Fruit fly (Drosophila melanogaster) S2 (cell line): ENCODE results near the gene eIF1.

ENCODE experiments used
- CG8478 ChIP-seq: fragments of >200 bp; optimal IDR thresholded peaks from 2 replicates; lab custom pipeline; 2018
- CTCF ChIP-seq, 2 experiments: fragments of >200 bp; optimal IDR thresholded peaks; 2 replicates each; lab custom pipeline; 2018

eIF1 gene

dm6 chr3L:3240597-3241367 is 17.6 kb downstream of the eIF1 start:
- TF ChIP-seq CTCF (optimal IDR thresholded peaks at IDR 0.05; lab: Kevin White, UChicago) (no peak), CG8478 (lab: Kevin White, UChicago) (no peak)

dm6 chr3L:3241368-3241640 is 18.2 kb downstream of the eIF1 start:
- TF ChIP-seq CG8478 (lab: Kevin White, UChicago) (no peak), CTCF (optimal IDR thresholded peaks at IDR 0.05; lab: Kevin White, UChicago) (no peak)

DNA sequence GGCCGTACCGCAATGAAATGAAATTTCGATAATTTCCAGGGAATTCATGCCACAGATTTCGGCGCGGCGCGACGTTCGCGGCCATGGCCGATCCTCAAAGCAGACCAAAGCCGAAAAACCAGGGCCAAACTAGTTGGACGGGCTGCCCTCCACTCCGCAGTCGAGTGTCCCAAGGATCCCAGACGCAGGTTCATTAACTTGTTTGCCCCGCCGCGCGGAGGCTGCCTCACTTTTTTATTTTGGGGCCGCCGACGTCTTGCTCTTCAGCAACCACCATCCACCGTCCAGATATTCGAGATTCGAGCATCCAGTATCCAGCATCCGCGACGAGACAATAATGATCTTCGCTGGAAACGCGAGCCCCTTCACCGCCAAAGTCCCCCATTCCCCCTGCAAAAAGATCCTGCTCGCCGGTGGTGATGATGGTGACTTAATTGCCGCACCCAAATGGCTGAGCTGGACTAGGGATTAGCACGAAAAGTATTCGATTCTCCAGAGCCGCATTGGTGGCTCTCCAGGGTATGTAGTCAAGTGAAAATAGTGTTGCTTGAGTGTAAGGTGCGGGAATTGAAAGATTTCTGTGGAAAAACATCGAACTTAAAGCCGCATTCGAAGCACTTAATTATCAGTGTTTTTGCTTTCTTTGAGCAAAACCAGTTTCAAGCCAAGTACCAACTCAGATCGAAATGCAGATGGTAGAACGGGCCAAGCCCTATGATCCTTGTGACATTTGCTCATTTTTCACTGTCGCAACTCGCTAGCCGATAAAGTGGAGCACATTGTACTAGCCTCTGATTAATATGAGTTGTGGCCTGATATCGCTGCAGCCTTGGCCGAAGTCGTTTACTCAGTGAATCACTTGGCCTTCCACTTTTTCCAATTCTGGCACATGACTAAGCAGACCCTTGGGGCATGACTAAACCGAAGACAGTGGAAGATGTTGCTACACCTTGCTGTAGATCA is 19.3 kb downstream of the eIF1 start:
- TF ChIP-seq CG8478 (lab: Kevin White, UChicago) (no peak), CTCF (optimal IDR thresholded peaks at IDR 0.05; lab: Kevin White, UChicago) (no peak)

DNA sequence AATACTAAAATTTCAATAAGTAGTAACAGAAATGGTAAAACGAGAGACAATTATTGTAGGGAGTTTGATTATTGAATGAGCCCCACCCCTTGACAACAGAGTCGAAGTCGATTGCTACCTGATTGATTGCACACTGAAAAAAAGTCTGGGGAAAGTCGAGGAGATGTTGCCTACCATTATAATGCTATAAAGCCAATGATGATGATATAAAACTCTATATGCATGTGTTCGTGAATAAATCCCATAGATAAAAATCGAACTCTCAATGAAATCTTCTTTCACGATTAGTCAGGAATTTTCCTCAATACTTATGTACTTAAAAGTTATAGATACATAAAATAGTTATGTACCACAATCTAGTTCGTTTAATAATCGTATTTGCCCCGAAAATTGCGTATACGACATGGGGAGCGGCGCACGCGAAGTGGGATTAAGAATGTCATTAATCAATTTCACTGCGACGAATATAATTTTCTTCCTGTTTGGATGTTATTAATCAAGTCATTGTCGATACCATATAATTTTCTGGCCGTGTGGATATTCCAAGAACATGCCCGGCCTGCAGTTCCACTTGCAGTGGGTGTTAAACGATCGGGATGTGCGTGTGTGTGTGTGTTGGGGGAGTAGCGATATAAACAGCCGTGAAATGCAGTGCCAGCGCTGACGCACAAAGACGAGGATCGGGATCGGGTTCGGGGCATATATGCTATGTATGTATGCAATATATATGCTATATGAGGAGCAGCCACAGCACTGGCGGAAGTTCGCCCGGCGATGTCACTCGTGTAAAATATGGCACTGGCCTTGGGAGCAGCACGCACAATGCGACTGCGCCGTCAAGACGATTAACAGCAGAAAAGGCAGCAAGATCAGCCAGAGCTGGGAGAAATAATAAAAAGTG is 21.4 kb downstream of the eIF1 start, which contains the start of gene CG12078:
Gene CG12078, minus strand, starts transcription at position 51 of the 901 bp plus-strand sequence.
- no peak for TF ChIP-seq CG8478 (lab: Kevin White, UChicago)

DNA sequence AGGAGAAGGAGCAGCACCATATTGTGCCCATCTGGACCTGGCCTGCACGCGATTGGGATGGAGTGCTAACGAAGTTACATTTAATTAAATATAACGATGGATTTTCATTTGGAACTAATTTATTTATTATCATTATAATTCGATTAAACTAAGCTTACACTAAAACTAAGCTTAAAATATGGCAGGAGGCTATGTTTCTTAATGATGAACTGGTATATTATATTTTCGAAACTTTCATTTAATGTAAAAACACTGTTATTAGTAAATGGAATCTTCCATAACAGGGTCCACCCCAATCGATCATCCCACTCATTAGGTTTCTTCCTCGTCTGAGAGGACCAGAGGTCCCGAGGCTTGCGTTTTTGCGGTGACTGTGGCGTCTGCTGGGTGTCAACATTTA is 22.0 kb downstream of the eIF1 start:
- TF ChIP-seq CG8478 (lab: Kevin White, UChicago) (no peak), CTCF (optimal IDR thresholded peaks at IDR 0.05; lab: Kevin White, UChicago) (no peak)

- no peak for TF ChIP-seq CTCF (optimal IDR thresholded peaks at IDR 0.05; lab: Kevin White, UChicago)
- TF ChIP-seq CG8478 (lab: Kevin White, UChicago): no peak
Measured at dm6 chr3L:3246378-3247129, 23.4 kb downstream of the eIF1 start.

DNA sequence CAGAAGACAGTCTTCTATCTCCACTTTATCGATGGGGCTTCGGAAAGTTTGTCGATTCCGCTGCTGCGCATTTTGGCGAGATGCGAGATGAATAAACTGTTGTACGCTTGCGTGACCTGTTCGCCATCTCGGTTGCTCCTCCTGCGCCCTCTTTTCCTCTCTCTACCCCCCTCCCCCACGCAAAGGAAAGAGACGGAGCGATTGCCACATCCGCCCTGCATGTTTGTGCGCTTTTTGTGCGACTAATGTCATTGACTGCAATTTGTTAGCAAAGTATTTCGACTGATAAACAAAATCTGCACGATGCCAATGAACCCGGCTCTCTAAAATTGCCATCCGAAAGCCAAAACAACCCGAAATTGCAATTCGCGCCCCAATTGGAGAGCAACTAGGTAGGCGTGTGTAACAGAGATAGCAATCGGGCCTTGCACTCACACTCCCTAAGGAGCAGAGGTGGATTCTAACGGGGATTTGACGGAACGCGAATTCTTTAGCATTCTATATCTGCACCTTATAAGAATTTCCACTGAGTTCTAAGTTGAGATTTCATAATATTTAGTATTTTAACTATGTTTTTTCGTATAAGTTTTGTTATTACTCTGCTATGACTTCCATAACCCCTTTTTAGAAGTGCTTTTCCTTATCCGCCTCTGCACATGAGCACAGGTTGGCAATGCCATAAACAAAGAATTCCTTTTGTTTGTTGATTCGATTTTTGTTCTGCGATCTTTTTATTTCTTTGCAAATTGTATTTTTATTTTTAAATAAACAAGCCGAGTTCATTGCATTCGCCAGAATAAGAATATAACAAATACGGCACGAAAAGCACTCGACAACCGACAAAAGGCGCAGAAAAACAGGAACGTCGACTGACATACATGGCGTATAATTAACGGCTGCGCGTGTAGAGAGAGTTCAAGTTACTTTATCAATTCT is 24.3 kb downstream of the eIF1 start, which contains the start of gene CG43389:
Gene CG43389, plus strand, starts transcription at position 886 of the 936 bp plus-strand sequence.
- TF ChIP-seq CTCF (optimal IDR thresholded peaks at IDR 0.05; lab: Kevin White, UChicago) (no peak), CG8478 (lab: Kevin White, UChicago) (no peak)

- TF ChIP-seq CTCF (optimal IDR thresholded peaks at IDR 0.05; lab: Kevin White, UChicago) (no peak), CG8478 (lab: Kevin White, UChicago) (no peak)
Measured at dm6 chr3L:3248714-3249663, 25.8 kb downstream of the eIF1 start.

DNA sequence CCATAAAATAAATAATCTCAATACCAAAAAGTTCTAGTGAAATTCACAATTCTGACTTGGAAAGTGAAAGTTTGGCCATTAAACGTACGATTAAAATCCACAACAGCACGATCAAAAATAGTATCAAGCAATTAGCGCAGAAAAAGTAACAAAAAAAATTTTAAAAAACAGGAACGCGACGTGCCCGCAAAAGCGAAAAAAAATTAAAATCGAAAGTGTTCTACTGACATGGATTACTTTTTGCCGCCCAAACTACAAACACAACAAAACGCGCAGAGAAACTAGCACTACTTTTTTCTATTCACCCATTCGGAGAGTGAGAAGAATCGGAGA is 26.5 kb downstream of the eIF1 start:
- TF ChIP-seq CG8478 (lab: Kevin White, UChicago): no peak
- no peak for TF ChIP-seq CTCF (optimal IDR thresholded peaks at IDR 0.05; lab: Kevin White, UChicago)

DNA sequence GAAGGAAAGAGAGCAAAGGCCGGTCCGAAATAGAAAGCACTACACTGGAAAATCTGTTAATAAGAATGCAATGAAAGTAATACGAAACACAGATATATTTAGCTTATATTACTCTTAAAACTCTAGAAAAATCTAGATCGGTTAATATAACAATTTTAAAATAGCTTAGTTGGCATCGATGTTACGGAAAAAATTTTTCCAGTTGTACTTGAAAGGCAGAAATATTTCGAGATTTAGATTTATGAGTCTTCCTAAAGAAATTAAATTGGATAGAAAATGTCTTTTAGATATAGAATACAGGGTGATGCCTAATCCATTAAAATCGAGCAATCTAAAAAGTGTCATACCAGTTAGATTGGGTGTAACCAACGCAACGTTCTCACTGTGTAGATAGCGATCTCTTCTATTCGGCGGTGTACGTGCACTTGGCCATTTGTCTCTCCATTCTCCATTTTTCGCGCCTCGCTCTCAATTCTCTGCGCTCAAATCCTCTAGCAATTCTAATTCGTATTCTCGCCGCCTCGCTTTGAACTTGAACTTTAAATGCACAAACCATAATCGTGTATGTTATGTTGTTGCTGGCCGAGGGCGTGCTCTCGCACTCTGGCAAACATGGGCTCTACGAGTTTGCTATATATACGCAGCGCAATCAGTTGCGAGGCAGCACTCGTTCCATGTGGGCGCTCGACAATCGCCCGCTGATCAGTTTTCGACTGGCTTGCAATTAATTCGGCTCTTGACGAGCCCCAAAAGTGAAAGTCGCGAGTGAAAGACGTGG is 27.0 kb downstream of the eIF1 start:
- TF ChIP-seq CG8478 (lab: Kevin White, UChicago) (no peak), CTCF (optimal IDR thresholded peaks at IDR 0.05; lab: Kevin White, UChicago) (no peak)
